Fruit fly (Drosophila melanogaster) ovary, adult (tissue): ENCODE results near the gene CG15431.

Experiments used
- CG17801 ChIP-seq: fragments of 200-800 bp; optimal IDR thresholded peaks from 2 replicates; lab custom pipeline; 2019; ENCODE audit warnings: missing biosample characterization, mild to moderate bottlenecking, missing genetic modification characterization, moderate library complexity; ENCODE audit not compliant: partially characterized antibody

CG15431 gene

dm6 chr2L:4365792-4366326 lies 75.2 kb downstream of the CG15431 start:
- TF ChIP-seq CG17801: no peak

DNA sequence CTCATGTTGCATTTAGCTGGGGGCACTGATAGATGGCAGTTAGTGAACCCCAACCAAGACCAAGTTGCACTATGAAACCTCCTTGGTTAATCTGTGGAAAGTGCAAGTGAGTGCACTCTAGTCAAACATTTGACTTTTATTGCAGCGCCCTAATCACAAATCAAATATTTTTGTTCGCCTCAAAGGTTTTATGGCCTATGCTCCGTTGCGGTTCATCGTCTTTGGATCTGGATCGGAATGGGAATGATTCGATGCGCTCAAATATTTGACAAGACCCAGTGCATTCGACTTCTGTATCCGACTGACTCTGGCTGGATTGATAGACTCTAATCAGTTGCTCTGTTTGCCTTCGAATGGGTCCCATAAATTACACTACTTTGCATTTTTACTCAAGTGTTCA lies 76.2 kb downstream of the CG15431 start:
- no peak for TF ChIP-seq CG17801

DNA sequence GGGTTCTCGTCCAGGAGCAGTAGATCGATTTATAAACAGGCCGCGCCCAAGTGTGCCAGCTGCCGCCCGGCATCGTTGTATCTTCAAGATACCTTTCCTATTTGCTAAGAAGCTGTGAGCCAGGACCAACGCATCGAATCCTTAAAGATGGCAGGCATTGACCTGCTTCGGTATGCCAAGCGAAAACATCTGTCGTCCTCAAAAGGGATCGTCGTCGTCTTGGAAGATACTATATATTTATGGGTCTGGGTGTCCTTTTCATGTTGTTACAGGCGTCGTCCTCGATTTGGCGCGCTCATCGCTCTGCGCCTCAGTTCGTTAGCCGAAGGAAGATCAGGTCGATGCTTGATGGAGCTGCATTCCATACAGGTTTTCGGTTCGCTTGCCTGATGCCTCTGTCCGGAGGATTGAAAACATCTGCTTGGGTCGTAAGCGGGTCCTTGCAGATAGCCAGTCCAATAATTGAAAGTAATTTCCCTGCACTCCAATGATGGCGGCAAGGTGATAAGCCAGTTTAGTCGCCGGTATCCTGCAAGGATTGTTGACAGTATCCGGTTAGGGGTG lies 77.3 kb downstream of the CG15431 start:
- TF ChIP-seq CG17801: no peak

dm6 chr2L:4361438-4361975 lies 79.6 kb downstream of the CG15431 start, which contains the start of gene Traf4:
Gene Traf4, plus strand, starts transcription at chr2L:4361925.
- no peak for TF ChIP-seq CG17801

DNA sequence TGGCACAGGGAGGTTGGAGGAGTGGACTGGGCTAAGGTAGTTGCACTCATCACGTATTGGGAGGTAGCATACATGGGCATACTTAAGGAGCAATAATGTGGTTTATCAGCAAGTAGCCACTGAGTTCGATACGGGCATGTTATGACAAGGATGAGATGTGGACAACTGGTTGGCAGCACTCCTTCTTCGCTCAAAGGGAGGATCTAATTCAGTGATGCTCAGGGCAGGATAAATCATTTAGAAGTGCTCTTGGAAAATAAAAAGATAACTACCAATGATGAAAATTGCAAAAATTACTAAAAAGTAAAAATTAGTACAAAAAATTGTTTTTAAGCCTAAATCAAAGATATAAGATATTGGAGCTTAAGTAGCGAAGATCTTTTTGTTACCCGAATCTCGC lies 80.2 kb downstream of the CG15431 start:
- no peak for TF ChIP-seq CG17801

dm6 chr2L:4359156-4359555 lies 81.9 kb downstream of the CG15431 start:
- TF ChIP-seq CG17801: no peak

DNA sequence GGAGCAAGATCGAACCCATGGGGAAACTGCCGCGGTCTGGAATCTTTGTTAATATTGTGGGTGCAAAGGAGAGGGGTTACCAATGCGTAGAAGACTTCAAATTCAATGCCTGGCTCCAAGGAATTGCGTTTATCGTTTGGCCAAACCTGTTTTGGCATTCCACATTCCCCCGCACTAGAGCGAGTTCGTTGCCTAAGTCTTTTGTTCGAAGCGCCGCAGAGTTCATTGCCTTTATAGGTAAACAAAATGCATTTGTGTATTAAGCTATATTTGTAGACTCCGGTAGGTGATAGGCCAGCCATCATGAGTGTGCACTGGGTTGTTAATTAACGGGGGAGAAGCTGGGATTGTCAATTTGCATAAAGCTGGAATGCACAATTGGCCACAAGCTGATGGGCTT lies 86.0 kb downstream of the CG15431 start:
- no peak for TF ChIP-seq CG17801
